Worm (Caenorhabditis elegans): ENCODE data around the gene F36H12.3.
"Not testable (repeated sequence)": the region's sequence is repeated elsewhere in the genome, so short reads cannot be mapped to it uniquely, and the experiment has no call there.

ce11 chrIV:5254678-5255077 lies 17.9 kb upstream of the F36H12.3 start, which contains the start of gene F36H12.10:
- TF ChIP-seq eyg-1, syd-9, fax-1, ref-2 (tag; optimal IDR thresholded peaks at IDR 0.05): not testable (repeated sequence)

All from whole organism, late embryonic.